Fruit fly (Drosophila melanogaster): ENCODE data around the gene Rpp30.

- TF ChIP-seq psq (optimal IDR thresholded peaks at IDR 0.05) = no peak
- TF ChIP-seq ttk (optimal IDR thresholded peaks at IDR 0.05) = no peak
These were observed 48.9 kb upstream of the Rpp30 start for dm6 chr2L:300877-301706.

Data from Kc167 (cell line).